Fruit fly (Drosophila melanogaster) whole organism: ENCODE results near the gene TyrRS.

Experiments
- CG8478 ChIP-seq: fragments of >200 bp; optimal IDR thresholded peaks from 2 replicates; lab custom pipeline; 2018; ENCODE audit warnings: inconsistent platforms
- Dll ChIP-seq: fragments of >200 bp; optimal IDR thresholded peaks from 2 replicates; lab custom pipeline; 2017
- EcR ChIP-seq, 2 experiments: fragments of >200 bp; optimal IDR thresholded peaks; 2 replicates each; lab custom pipeline; 2017; ENCODE audit warnings: missing biosample characterization in 2 of 2, missing genetic modification characterization in 2 of 2, missing genetic modification reagents in 2 of 2
- pan ChIP-seq: fragments of >200 bp; optimal IDR thresholded peaks from 2 replicates; lab custom pipeline; 2017
- psq ChIP-seq: fragments of >200 bp; optimal IDR thresholded peaks from 2 replicates; lab custom pipeline; 2017
- usp ChIP-seq: fragments of >200 bp; optimal IDR thresholded peaks from 2 replicates; lab custom pipeline; 2017; ENCODE audit warnings: missing biosample characterization, missing genetic modification characterization, mixed read lengths

Gene TyrRS

dm6 chr3L:16368199-16368598 is 50.9 kb downstream of the TyrRS start, which contains the start of gene CG4842:
CG4842 (plus strand) TSS chr3L:16368389.
- no peak for TF ChIP-seq usp
- TF ChIP-seq EcR (GFP tag; optimal IDR thresholded peaks at IDR 0.05; lab: Kevin White, UChicago) = no peak
- TF ChIP-seq pan (lab: Kevin White, UChicago) = no peak
- TF ChIP-seq psq (lab: Kevin White, UChicago) = no peak
- no peak for TF ChIP-seq Dll (lab: Kevin White, UChicago)
- no peak for TF ChIP-seq CG8478 (lab: Kevin White, UChicago)
